Fruit fly (Drosophila melanogaster) whole organism, embryonic: ENCODE data around the gene Muc18B.
A peak's percentile ranks its signal among the peaks of the same experiment; 100 is the strongest.

Source experiments
- Antp ChIP-seq: fragments of 200-800 bp; sonication (Bioruptor generic); optimal IDR thresholded peaks from 3 replicates; lab custom pipeline; 2016; ENCODE audit warnings: missing biosample characterization, missing genetic modification characterization
- CG15073 ChIP-seq: fragments of 200-800 bp; sonication (Bioruptor generic); optimal IDR thresholded peaks from 2 replicates; lab custom pipeline; 2016; ENCODE audit warnings: missing biosample characterization, missing genetic modification characterization
- CG1647 ChIP-seq: fragments of 200-800 bp; sonication (Bioruptor generic); optimal IDR thresholded peaks from 3 replicates; lab custom pipeline; 2016; ENCODE audit warnings: missing biosample characterization, missing genetic modification characterization
- CG16779 ChIP-seq: fragments of 200-800 bp; sonication (Bioruptor generic); IDR thresholded peaks from 2 replicates; pipeline ENCODE4 v1.3.6; 2022; ENCODE audit warnings: missing biosample characterization, missing genetic modification characterization
- CG17186 ChIP-seq: fragments of 200-800 bp; sonication (Bioruptor generic); optimal IDR thresholded peaks from 3 replicates; lab custom pipeline; 2017; ENCODE audit warnings: missing biosample characterization, missing genetic modification reagents, missing genetic modification characterization
- CG17361 ChIP-seq: fragments of 200-800 bp; sonication (Bioruptor generic); IDR thresholded peaks from 3 replicates; pipeline ENCODE4 v1.3.6; 2022; ENCODE audit warnings: missing biosample characterization, missing genetic modification characterization
- CG18011 ChIP-seq: fragments of 200-800 bp; sonication (Bioruptor generic); optimal IDR thresholded peaks from 2 replicates; lab custom pipeline; 2017; ENCODE audit warnings: missing biosample characterization, missing genetic modification characterization, mild to moderate bottlenecking, moderate library complexity, missing genotype
- CG3065 ChIP-seq: fragments of 200-800 bp; sonication (Bioruptor generic); optimal IDR thresholded peaks from 2 replicates; lab custom pipeline; 2016; ENCODE audit warnings: missing biosample characterization, missing genetic modification characterization
- CG31224 ChIP-seq: fragments of 200-800 bp; sonication (Bioruptor generic); IDR thresholded peaks from 2 replicates; pipeline ENCODE4 v1.3.6; 2022; ENCODE audit warnings: missing biosample characterization, missing genetic modification characterization
- CG31441 ChIP-seq: fragments of 200-800 bp; sonication (Bioruptor generic); IDR thresholded peaks from 2 replicates; pipeline ENCODE4 v1.3.6; 2022; ENCODE audit warnings: missing biosample characterization, missing genetic modification characterization
- CG32767 ChIP-seq: fragments of 200-800 bp; sonication (Bioruptor generic); IDR thresholded peaks from 2 replicates; pipeline ENCODE4 v1.3.6; 2022; ENCODE audit warnings: missing biosample characterization, missing genetic modification characterization
- CG4617 ChIP-seq: fragments of 200-800 bp; sonication (Bioruptor generic); optimal IDR thresholded peaks from 3 replicates; lab custom pipeline; 2016; ENCODE audit warnings: missing biosample characterization, missing genetic modification characterization, borderline replicate concordance
- CG7963 ChIP-seq: fragments of 200-800 bp; sonication (Bioruptor generic); IDR thresholded peaks from 3 replicates; pipeline ENCODE4 v1.3.6; 2022; ENCODE audit warnings: missing biosample characterization, missing genetic modification characterization; ENCODE audit not compliant: partially characterized antibody
- Camta ChIP-seq: fragments of 200-800 bp; sonication (Bioruptor generic); optimal IDR thresholded peaks from 2 replicates; lab custom pipeline; 2016; ENCODE audit warnings: missing biosample characterization, missing genetic modification characterization
- Dad ChIP-seq: fragments of 200-800 bp; sonication (Bioruptor generic); optimal IDR thresholded peaks from 3 replicates; lab custom pipeline; 2016; ENCODE audit warnings: missing biosample characterization, missing genetic modification characterization
- Dbx ChIP-seq: fragments of 200-800 bp; sonication (Bioruptor generic); IDR thresholded peaks from 3 replicates; pipeline ENCODE4 v1.3.6; 2022; ENCODE audit warnings: missing biosample characterization, missing genetic modification characterization
- Dek ChIP-seq: fragments of 200-800 bp; sonication (Bioruptor generic); optimal IDR thresholded peaks from 3 replicates; lab custom pipeline; 2019; ENCODE audit warnings: missing biosample characterization, mild to moderate bottlenecking, missing genetic modification characterization, moderate library complexity
- Dip2 ChIP-seq: fragments of 200-800 bp; sonication (Bioruptor generic); IDR thresholded peaks from 2 replicates; pipeline ENCODE4 v1.3.6; 2022; ENCODE audit warnings: missing biosample characterization, missing genetic modification characterization
- Doc2 ChIP-seq: fragments of 200-800 bp; sonication (Bioruptor generic); IDR thresholded peaks from 2 replicates; pipeline ENCODE4 v1.3.6; 2022; ENCODE audit warnings: missing biosample characterization, missing genetic modification characterization
- E2f2 ChIP-seq: fragments of 200-800 bp; sonication (Bioruptor generic); IDR thresholded peaks from 2 replicates; pipeline ENCODE4 v1.3.6; 2022; ENCODE audit warnings: missing biosample characterization, missing genetic modification characterization
- ERR ChIP-seq: fragments of 200-800 bp; sonication (Bioruptor generic); optimal IDR thresholded peaks from 2 replicates; lab custom pipeline; 2016; ENCODE audit warnings: missing biosample characterization, missing genetic modification characterization
- Eip74EF ChIP-seq, 2 experiments: fragments of 200-800 bp in 1 of 2; fragments of >200 bp in 1 of 2; sonication (Bioruptor generic) in 1 of 2; optimal IDR thresholded peaks; 2 replicates each; lab custom pipeline; 2017 to 2019; ENCODE audit warnings: missing biosample characterization in 2 of 2, missing genetic modification characterization in 2 of 2, mild to moderate bottlenecking in 1 of 2, moderate library complexity in 1 of 2
- Ets97D ChIP-seq: fragments of 200-800 bp; sonication (Bioruptor generic); optimal IDR thresholded peaks from 3 replicates; lab custom pipeline; 2016; ENCODE audit warnings: missing biosample characterization, missing genetic modification characterization
- H2.0 ChIP-seq: fragments of 200-800 bp; sonication (Bioruptor generic); IDR thresholded peaks from 2 replicates; pipeline ENCODE4 v1.3.6; 2022; ENCODE audit warnings: missing biosample characterization, missing genetic modification characterization
- MBD-R2 ChIP-seq: fragments of 200-800 bp; sonication (Bioruptor generic); IDR thresholded peaks from 2 replicates; pipeline ENCODE4 v1.3.6; 2022; ENCODE audit warnings: missing biosample characterization, missing genetic modification characterization
- Nf-YA ChIP-seq: fragments of 200-800 bp; sonication (Bioruptor generic); IDR thresholded peaks from 2 replicates; pipeline ENCODE4 v1.3.6; 2022; ENCODE audit warnings: missing biosample characterization, missing genetic modification characterization
- NfI ChIP-seq: fragments of 200-800 bp; sonication (Bioruptor generic); optimal IDR thresholded peaks from 3 replicates; lab custom pipeline; 2018; ENCODE audit warnings: missing biosample characterization, mild to moderate bottlenecking, missing genetic modification characterization, moderate library complexity
- Rx ChIP-seq: fragments of 200-800 bp; sonication (Bioruptor generic); IDR thresholded peaks from 2 replicates; pipeline ENCODE4 v1.3.6; 2022; ENCODE audit warnings: missing biosample characterization, missing genetic modification characterization
- Sox100B ChIP-seq: fragments of 200-800 bp; sonication (Bioruptor generic); optimal IDR thresholded peaks from 3 replicates; lab custom pipeline; 2018; ENCODE audit warnings: missing biosample characterization, mild to moderate bottlenecking, missing genetic modification characterization
- Taf1 ChIP-seq: fragments of 200-800 bp; sonication (Bioruptor generic); IDR thresholded peaks from 2 replicates; pipeline ENCODE4 v1.3.6; 2022; ENCODE audit warnings: missing biosample characterization, missing genetic modification characterization
- bsh ChIP-seq, 2 experiments: fragments of 200-800 bp; sonication (Bioruptor generic); optimal IDR thresholded peaks; 2 replicates each; lab custom pipeline; 2017 to 2018; ENCODE audit warnings: mild to moderate bottlenecking in 2 of 2, missing biosample characterization in 2 of 2, missing genetic modification characterization in 2 of 2, moderate library complexity in 1 of 2
- cato ChIP-seq: fragments of 200-800 bp; sonication (Bioruptor generic); optimal IDR thresholded peaks from 2 replicates; lab custom pipeline; 2016; ENCODE audit warnings: missing biosample characterization, missing genetic modification characterization, borderline replicate concordance
- da ChIP-seq: fragments of 200-800 bp; sonication (Bioruptor generic); optimal IDR thresholded peaks from 2 replicates; lab custom pipeline; 2016; ENCODE audit warnings: missing biosample characterization, missing genetic modification characterization
- dysf ChIP-seq: fragments of 200-800 bp; sonication (Bioruptor generic); IDR thresholded peaks from 3 replicates; pipeline ENCODE4 v1.3.6; 2022; ENCODE audit warnings: missing biosample characterization, missing genetic modification characterization
- esg ChIP-seq: fragments of 200-800 bp; sonication (Bioruptor generic); conservative IDR thresholded peaks from 2 replicates; pipeline ENCODE4 v1.3.6; 2022; ENCODE audit warnings: missing biosample characterization, missing genetic modification characterization
- fu2 ChIP-seq: fragments of 200-800 bp; sonication (Bioruptor generic); optimal IDR thresholded peaks from 2 replicates; lab custom pipeline; 2016; ENCODE audit warnings: missing biosample characterization, missing genetic modification characterization
- hkb ChIP-seq, 2 experiments: fragments of 200-800 bp in 1 of 2; fragments of >200 bp in 1 of 2; sonication (Bioruptor generic) in 1 of 2; IDR thresholded peaks in 1 of 2; optimal IDR thresholded peaks in 1 of 2; 2 replicates each; pipeline versions ENCODE4 v1.3.6 to Lab custom; 2017 to 2022; ENCODE audit warnings: missing biosample characterization in 1 of 2, missing genetic modification characterization in 1 of 2
- inv ChIP-seq: fragments of 200-800 bp; sonication (Bioruptor generic); IDR thresholded peaks from 2 replicates; pipeline ENCODE4 v1.3.6; 2022; ENCODE audit warnings: missing biosample characterization, missing genetic modification characterization; ENCODE audit not compliant: partially characterized antibody
- kay ChIP-seq: fragments of 200-800 bp; sonication (Bioruptor generic); optimal IDR thresholded peaks from 2 replicates; lab custom pipeline; 2016; ENCODE audit warnings: missing biosample characterization, missing genetic modification characterization
- lab ChIP-seq: fragments of 200-800 bp; sonication (Bioruptor generic); optimal IDR thresholded peaks from 3 replicates; lab custom pipeline; 2017; ENCODE audit warnings: missing biosample characterization, missing genetic modification characterization, mild to moderate bottlenecking, moderate library complexity, missing genetic modification reagents
- nerfin-2 ChIP-seq: fragments of 200-800 bp; sonication (Bioruptor generic); IDR thresholded peaks from 2 replicates; pipeline ENCODE4 v1.3.6; 2022; ENCODE audit warnings: missing biosample characterization, missing genetic modification characterization; ENCODE audit not compliant: partially characterized antibody
- nom ChIP-seq: fragments of 200-800 bp; sonication (Bioruptor generic); optimal IDR thresholded peaks from 2 replicates; lab custom pipeline; 2017; ENCODE audit warnings: missing biosample characterization, missing genetic modification characterization, mild to moderate bottlenecking, moderate library complexity, missing genetic modification reagents
- sisA ChIP-seq: fragments of 200-800 bp; sonication (Bioruptor generic); IDR thresholded peaks from 2 replicates; pipeline ENCODE4 v1.3.6; 2022; ENCODE audit warnings: missing biosample characterization, missing genetic modification characterization
- sob ChIP-seq: fragments of 200-800 bp; sonication (Bioruptor generic); IDR thresholded peaks from 2 replicates; pipeline ENCODE4 v1.3.6; 2022; ENCODE audit warnings: missing biosample characterization, missing genetic modification characterization
- stc ChIP-seq: fragments of 200-800 bp; sonication (Bioruptor generic); IDR thresholded peaks from 2 replicates; pipeline ENCODE4 v1.3.6; 2022; ENCODE audit warnings: missing biosample characterization, missing genetic modification characterization
- trh ChIP-seq: fragments of 200-800 bp; sonication (Bioruptor generic); optimal IDR thresholded peaks from 2 replicates; lab custom pipeline; 2016; ENCODE audit warnings: missing biosample characterization, missing genetic modification characterization
- unpg ChIP-seq: fragments of 200-800 bp; sonication (Bioruptor generic); optimal IDR thresholded peaks from 3 replicates; lab custom pipeline; 2018; ENCODE audit warnings: missing biosample characterization, mild to moderate bottlenecking, missing genetic modification characterization, moderate library complexity
- wek ChIP-seq: fragments of 200-800 bp; sonication (Bioruptor generic); optimal IDR thresholded peaks from 3 replicates; lab custom pipeline; 2018; ENCODE audit warnings: missing biosample characterization, mild to moderate bottlenecking, missing genetic modification characterization, moderate library complexity
- zen ChIP-seq: fragments of 200-800 bp; sonication (Bioruptor generic); optimal IDR thresholded peaks from 3 replicates; lab custom pipeline; 2018; ENCODE audit warnings: missing biosample characterization, mild to moderate bottlenecking, missing genetic modification characterization, moderate library complexity

The Muc18B gene

dm6 chrX:19179696-19180255 lies 35.5 kb upstream of the Muc18B start, which contains the start of the genes CG7556 and CG7453 (continued):
- TF ChIP-seq sisA (GFP tag; lab: Robert Waterston, UW) (peak; percentile 54; the same call in 1 of the 2 replicates), bsh (GFP tag; optimal IDR thresholded peaks at IDR 0.05; lab: Kevin White, UChicago) (peak in 1 of 2 experiments; percentile 64), CG3065 (GFP tag; lab: Kevin White, UChicago) (peak; percentile 56), CG17361 (GFP tag; lab: Robert Waterston, UW) (peak; percentile 84; the same call in 2 of the 3 replicates), Dbx (GFP tag; lab: Robert Waterston, UW) (peak; percentile 47; the same call in 2 of the 3 replicates), CG15073 (GFP tag; lab: Kevin White, UChicago) (no peak), nom (GFP tag; lab: Kevin White, UChicago) (peak; percentile 15), lab (GFP tag; lab: Kevin White, UChicago) (peak; percentile 74), unpg (GFP tag; lab: Kevin White, UChicago) (peak; percentile 65), H2.0 (GFP tag; lab: Robert Waterston, UW) (peak; percentile 57), MBD-R2 (GFP tag; lab: Robert Waterston, UW) (peak; percentile 83), Eip74EF (GFP tag; optimal IDR thresholded peaks at IDR 0.05; lab: Kevin White, UChicago) (peak in 1 of 2 experiments; percentile 51), cato (peak; percentile 45), NfI (peak; percentile 76), CG31224 (GFP tag; lab: Robert Waterston, UW) (peak; percentile 45), Dek (tag; lab: Kevin White, UChicago) (peak; percentile 64), Ets97D (GFP tag; lab: Kevin White, UChicago) (peak; percentile 61), wek (peak; percentile 10), inv (GFP tag; lab: Robert Waterston, UW) (no peak), CG1647 (GFP tag; lab: Kevin White, UChicago) (peak; percentile 48), Rx (no peak; the same call in 1 of the 2 replicates), CG7963 (GFP tag; lab: Robert Waterston, UW) (no peak), CG16779 (GFP tag; lab: Robert Waterston, UW) (no peak), esg (peak; percentile 68), CG18011 (peak; percentile 51), Camta (peak; percentile 62), CG32767 (peak; percentile 43; the same call in 1 of the 2 replicates), Taf1 (GFP tag; lab: Robert Waterston, UW) (0 out of 2 replicates have a peak, but pooled peaks have one; percentile 32), nerfin-2 (GFP tag; lab: Robert Waterston, UW) (no peak), ERR (GFP tag; lab: Kevin White, UChicago) (no peak), dysf (peak; percentile 76), Sox100B (peak; percentile 77), Dip2 (GFP tag; lab: Robert Waterston, UW) (no peak), Antp (GFP tag; lab: Kevin White, UChicago) (peak; percentile 59), kay (GFP tag; lab: Kevin White, UChicago) (peak; percentile 60), zen (tag; lab: Kevin White, UChicago) (peak; percentile 22), Doc2 (no peak), hkb (optimal IDR thresholded peaks at IDR 0.05; lab: Kevin White, UChicago) (no peak), hkb (GFP tag; IDR thresholded peaks at IDR 0.05; lab: Robert Waterston, UW) (peak; percentile 58; the same call in 1 of the 2 replicates), CG31441 (GFP tag; lab: Robert Waterston, UW) (peak; percentile 63; the same call in 1 of the 2 replicates), Dad (peak; percentile 19), fu2 (peak; percentile 79), CG4617 (peak; percentile 38), trh (GFP tag; lab: Kevin White, UChicago) (no peak), E2f2 (GFP tag; lab: Robert Waterston, UW) (peak; percentile 45; the same call in 1 of the 2 replicates), stc (GFP tag; lab: Robert Waterston, UW) (no peak), CG17186 (GFP tag; lab: Kevin White, UChicago) (peak; percentile 23), da (GFP tag; lab: Kevin White, UChicago) (peak; percentile 35), Nf-YA (no peak), sob (GFP tag; lab: Robert Waterston, UW) (peak; percentile 77)
